Worm (Caenorhabditis elegans) whole organism, late embryonic: ENCODE results near the gene F32D8.5.
A peak's percentile ranks its signal among the peaks of the same experiment; 100 is the strongest.

Source experiments
- C08G9.2 ChIP-seq: sonication (generic microtip); optimal IDR thresholded peaks from 2 replicates; lab custom pipeline; 2016; ENCODE audit warnings: mild to moderate bottlenecking, missing genetic modification characterization, moderate library complexity, missing compliant biosample characterization
- C38D4.7 ChIP-seq: fragments of 200-800 bp; sonication (Bioruptor generic); optimal IDR thresholded peaks from 2 replicates; lab custom pipeline; 2018; ENCODE audit warnings: mild to moderate bottlenecking, missing genetic modification characterization, moderate library complexity, missing compliant biosample characterization
- F13H6.1 ChIP-seq: sonication (generic microtip); optimal IDR thresholded peaks from 2 replicates; lab custom pipeline; 2016; ENCODE audit warnings: missing genetic modification characterization, missing compliant biosample characterization
- K02D7.2 ChIP-seq: sonication (generic microtip); optimal IDR thresholded peaks from 2 replicates; lab custom pipeline; 2017; ENCODE audit warnings: mild to moderate bottlenecking, missing genetic modification characterization, missing compliant biosample characterization
- Y22D7AL.16 ChIP-seq: sonication (generic microtip); optimal IDR thresholded peaks from 2 replicates; lab custom pipeline; 2016; ENCODE audit warnings: missing genetic modification characterization, missing compliant biosample characterization
- ahr-1 ChIP-seq: sonication (generic microtip); optimal IDR thresholded peaks from 2 replicates; lab custom pipeline; 2016; ENCODE audit warnings: missing genetic modification characterization, missing compliant biosample characterization
- ceh-24 ChIP-seq: sonication (generic microtip); optimal IDR thresholded peaks from 2 replicates; lab custom pipeline; 2016; ENCODE audit warnings: mild to moderate bottlenecking, missing genetic modification characterization, missing compliant biosample characterization
- ceh-30 ChIP-seq: fragments of 150-350 bp; optimal IDR thresholded peaks from 2 replicates; lab custom pipeline; 2014; ENCODE audit warnings: missing biosample characterization, missing genetic modification characterization
- ceh-31 ChIP-seq: sonication (generic microtip); optimal IDR thresholded peaks from 2 replicates; lab custom pipeline; 2016; ENCODE audit warnings: missing genetic modification characterization, missing compliant biosample characterization
- ceh-34 ChIP-seq: sonication (generic microtip); optimal IDR thresholded peaks from 2 replicates; lab custom pipeline; 2016; ENCODE audit warnings: mild to moderate bottlenecking, missing genetic modification characterization, missing compliant biosample characterization
- ceh-45 ChIP-seq: fragments of 200-800 bp; sonication (Bioruptor generic); IDR thresholded peaks from 2 replicates; pipeline ENCODE4 v1.3.6; 2022; ENCODE audit warnings: missing genetic modification reagents, missing genetic modification characterization, missing compliant biosample characterization
- ceh-48 ChIP-seq: sonication (generic microtip); optimal IDR thresholded peaks from 2 replicates; lab custom pipeline; 2016; ENCODE audit warnings: missing genetic modification characterization, inconsistent platforms, missing compliant biosample characterization
- ceh-9 ChIP-seq: sonication (generic microtip); optimal IDR thresholded peaks from 2 replicates; lab custom pipeline; 2016; ENCODE audit warnings: mild to moderate bottlenecking, missing genetic modification characterization, inconsistent platforms, missing compliant biosample characterization
- che-1 ChIP-seq: sonication (generic microtip); optimal IDR thresholded peaks from 2 replicates; lab custom pipeline; 2016; ENCODE audit warnings: mild to moderate bottlenecking, missing genetic modification characterization, missing compliant biosample characterization
- dmd-4 ChIP-seq: sonication (generic microtip); optimal IDR thresholded peaks from 2 replicates; lab custom pipeline; 2016; ENCODE audit warnings: borderline replicate concordance, missing genetic modification characterization, missing compliant biosample characterization
- dve-1 ChIP-seq: sonication (generic microtip); optimal IDR thresholded peaks from 2 replicates; lab custom pipeline; 2017; ENCODE audit warnings: antibody characterized with exemption, mild to moderate bottlenecking, missing genetic modification characterization, missing compliant biosample characterization
- elt-2 ChIP-seq: sonication (generic microtip); optimal IDR thresholded peaks from 2 replicates; lab custom pipeline; 2016; ENCODE audit warnings: missing genetic modification reagents, missing genetic modification characterization, missing compliant biosample characterization
- fax-1 ChIP-seq: sonication (generic microtip); optimal IDR thresholded peaks from 2 replicates; lab custom pipeline; 2016; ENCODE audit warnings: missing genotype, missing genetic modification characterization, missing compliant biosample characterization
- fkh-10 ChIP-seq: fragments of 150-350 bp; optimal IDR thresholded peaks from 2 replicates; lab custom pipeline; 2014; ENCODE audit warnings: missing biosample characterization, missing genetic modification reagents, missing genetic modification characterization
- fkh-6 ChIP-seq: sonication (generic microtip); optimal IDR thresholded peaks from 2 replicates; lab custom pipeline; 2016; ENCODE audit warnings: missing genetic modification characterization, missing compliant biosample characterization
- gmeb-2 ChIP-seq: sonication (generic microtip); optimal IDR thresholded peaks from 2 replicates; lab custom pipeline; 2016; ENCODE audit warnings: missing genetic modification characterization, inconsistent platforms, missing compliant biosample characterization
- hlh-6 ChIP-seq: sonication (generic microtip); optimal IDR thresholded peaks from 2 replicates; lab custom pipeline; 2016; ENCODE audit warnings: missing genotype, missing genetic modification characterization, missing compliant biosample characterization
- hlh-8 ChIP-seq: sonication (generic microtip); optimal IDR thresholded peaks from 2 replicates; lab custom pipeline; 2016; ENCODE audit warnings: missing genotype, missing genetic modification characterization, missing compliant biosample characterization
- lim-6 ChIP-seq: sonication (generic microtip); optimal IDR thresholded peaks from 2 replicates; lab custom pipeline; 2016; ENCODE audit warnings: missing genetic modification characterization, missing compliant biosample characterization
- lin-11 ChIP-seq: fragments of 200-800 bp; sonication (Bioruptor generic); optimal IDR thresholded peaks from 2 replicates; lab custom pipeline; 2018; ENCODE audit warnings: mild to moderate bottlenecking, missing genetic modification characterization, missing compliant biosample characterization
- mec-3 ChIP-seq: sonication (generic microtip); optimal IDR thresholded peaks from 2 replicates; lab custom pipeline; 2016; ENCODE audit warnings: borderline replicate concordance, missing genetic modification characterization, missing compliant biosample characterization
- pag-3 ChIP-seq: sonication (generic microtip); optimal IDR thresholded peaks from 2 replicates; lab custom pipeline; 2016; ENCODE audit warnings: missing compliant biosample characterization, missing genetic modification characterization, borderline replicate concordance
- pat-9 ChIP-seq: fragments of 200-800 bp; sonication (Bioruptor generic); optimal IDR thresholded peaks from 2 replicates; lab custom pipeline; 2018; ENCODE audit warnings: mild to moderate bottlenecking, missing genetic modification characterization, moderate library complexity, missing compliant biosample characterization
- pax-1 ChIP-seq: fragments of 150-350 bp; optimal IDR thresholded peaks from 2 replicates; lab custom pipeline; 2014; ENCODE audit warnings: missing biosample characterization, missing genetic modification characterization
- pha-2 ChIP-seq: sonication (generic microtip); optimal IDR thresholded peaks from 2 replicates; lab custom pipeline; 2017; ENCODE audit warnings: mild to moderate bottlenecking, missing genetic modification characterization, missing compliant biosample characterization
- pha-4 ChIP-seq: fragments of 150-350 bp; optimal IDR thresholded peaks from 2 replicates; lab custom pipeline; 2018; ENCODE audit warnings: missing biosample characterization, missing genetic modification reagents, missing genetic modification characterization
- pqm-1 ChIP-seq: sonication (generic microtip); optimal IDR thresholded peaks from 2 replicates; lab custom pipeline; 2016; ENCODE audit warnings: missing genetic modification characterization, missing compliant biosample characterization
- pros-1 ChIP-seq: fragments of 150-350 bp; optimal IDR thresholded peaks from 2 replicates; lab custom pipeline; 2014; ENCODE audit warnings: missing biosample characterization, missing genetic modification reagents, missing genetic modification characterization
- rnt-1 ChIP-seq: sonication (generic microtip); optimal IDR thresholded peaks from 2 replicates; lab custom pipeline; 2016; ENCODE audit warnings: missing genetic modification characterization, missing compliant biosample characterization
- sdc-2 ChIP-seq: sonication (generic microtip); optimal IDR thresholded peaks from 2 replicates; lab custom pipeline; 2016; ENCODE audit warnings: missing genotype, missing genetic modification characterization, missing compliant biosample characterization
- sox-2 ChIP-seq: fragments of 200-800 bp; sonication (Bioruptor generic); IDR thresholded peaks from 2 replicates; pipeline ENCODE4 v1.3.6; 2022; ENCODE audit warnings: missing genetic modification reagents, missing genetic modification characterization, missing compliant biosample characterization
- syd-9 ChIP-seq: sonication (generic microtip); optimal IDR thresholded peaks from 2 replicates; lab custom pipeline; 2016; ENCODE audit warnings: mild to moderate bottlenecking, missing genetic modification characterization, moderate library complexity, missing compliant biosample characterization
- tbx-7 ChIP-seq: sonication (generic microtip); optimal IDR thresholded peaks from 2 replicates; lab custom pipeline; 2016; ENCODE audit warnings: missing genotype, missing genetic modification characterization, missing compliant biosample characterization
- unc-86 ChIP-seq: sonication (generic microtip); optimal IDR thresholded peaks from 2 replicates; lab custom pipeline; 2016; ENCODE audit warnings: missing genetic modification characterization, missing compliant biosample characterization
- zip-5 ChIP-seq: sonication (generic microtip); optimal IDR thresholded peaks from 2 replicates; lab custom pipeline; 2016; ENCODE audit warnings: missing genetic modification characterization, missing compliant biosample characterization
- ztf-16 ChIP-seq: sonication (generic microtip); optimal IDR thresholded peaks from 2 replicates; lab custom pipeline; 2017; ENCODE audit warnings: missing genetic modification characterization, missing compliant biosample characterization

The F32D8.5 gene

DNA sequence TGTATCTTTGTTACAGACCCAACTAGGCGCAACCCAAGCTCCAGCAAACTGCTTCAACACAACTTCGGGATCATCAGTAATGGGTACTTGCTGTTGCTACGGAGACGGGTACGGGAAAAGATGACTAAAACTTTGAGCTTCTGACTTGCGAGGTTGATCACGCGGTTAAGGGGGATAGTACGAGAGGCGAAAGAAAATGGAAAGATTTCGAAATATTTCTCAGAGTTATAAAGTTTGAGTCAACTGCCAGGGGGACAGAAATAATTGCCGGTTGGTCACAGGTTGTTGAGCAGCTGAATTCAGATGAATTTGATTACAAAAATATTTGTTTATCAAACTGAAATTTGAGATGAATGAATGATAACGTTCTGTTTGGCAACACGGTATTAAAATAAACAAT lies 31.1 kb downstream of the F32D8.5 start:
- TF ChIP-seq hlh-6 (no peak), K02D7.2 (no peak), che-1 (tag; lab: Kevin White, UChicago) (no peak), ceh-31 (tag; lab: Kevin White, UChicago) (no peak), elt-2 (tag; lab: Kevin White, UChicago) (no peak), ceh-34 (no peak), gmeb-2 (tag; lab: Kevin White, UChicago) (no peak), sox-2 (GFP tag; lab: Robert Waterston, UW) (no peak), ceh-24 (tag; lab: Kevin White, UChicago) (no peak), C38D4.7 (no peak), pax-1 (tag; lab: Kevin White, UChicago) (no peak), ztf-16 (tag; lab: Kevin White, UChicago) (no peak), ceh-48 (tag; lab: Kevin White, UChicago) (no peak), sdc-2 (tag; lab: Kevin White, UChicago) (no peak), dmd-4 (tag; lab: Kevin White, UChicago) (no peak), pqm-1 (tag; lab: Kevin White, UChicago) (no peak), pros-1 (no peak), fax-1 (tag; lab: Kevin White, UChicago) (no peak), C08G9.2 (tag; lab: Kevin White, UChicago) (no peak)

DNA sequence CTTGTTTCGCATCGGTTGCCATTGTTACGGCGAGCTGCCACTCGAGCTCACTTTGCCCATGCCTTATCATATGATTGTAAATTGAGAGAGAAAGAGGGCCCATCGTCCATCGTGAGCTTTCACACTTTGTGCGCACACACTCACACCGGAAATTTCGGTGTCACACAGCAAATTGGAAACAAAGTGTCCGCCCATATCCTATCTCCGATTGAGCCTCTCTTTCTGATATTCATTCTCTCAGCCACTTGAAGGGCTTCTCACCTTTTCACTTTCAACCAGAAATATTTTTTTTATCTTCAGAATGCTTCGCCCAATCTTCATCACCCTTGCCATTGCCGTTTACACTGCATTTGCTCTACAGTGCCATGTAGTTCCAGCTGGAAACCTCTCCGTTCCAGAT lies 34.9 kb downstream of the F32D8.5 start, which contains the start of gene F58B4.3:
Gene F58B4.3, plus strand, starts transcription at position 301 of the 400 bp plus-strand sequence.
- no peak for TF ChIP-seq ceh-30
- TF ChIP-seq pha-2 (tag; lab: Kevin White, UChicago) = no peak
- TF ChIP-seq dve-1 (tag; lab: Kevin White, UChicago) = no peak
- no peak for TF ChIP-seq pag-3 (tag; lab: Kevin White, UChicago)
- no peak for TF ChIP-seq ceh-9 (tag; lab: Kevin White, UChicago)
- no peak for TF ChIP-seq tbx-7 (tag; lab: Kevin White, UChicago)
- no peak for TF ChIP-seq syd-9 (tag; lab: Kevin White, UChicago)
- TF ChIP-seq lin-11 (tag; lab: Kevin White, UChicago) = no peak
- no peak for TF ChIP-seq rnt-1 (tag; lab: Kevin White, UChicago)

DNA sequence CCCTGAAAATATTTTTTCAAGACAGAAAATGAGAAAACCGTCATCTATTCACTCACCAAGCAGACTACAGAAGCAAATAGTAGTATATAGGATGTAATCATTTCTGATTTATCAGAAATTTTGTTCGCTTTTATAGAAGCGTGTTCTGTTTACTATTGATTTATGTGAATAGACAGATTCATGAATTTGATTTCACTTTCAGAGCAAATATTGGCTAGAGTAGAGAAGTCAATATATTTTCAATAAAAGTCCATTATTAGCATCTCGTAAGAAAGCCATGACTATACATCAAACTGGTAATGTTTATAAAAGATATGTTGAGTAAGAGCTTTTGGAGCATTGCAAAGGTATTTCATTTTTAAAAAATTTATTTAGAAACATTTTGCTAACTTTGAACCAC lies 36.6 kb downstream of the F32D8.5 start, which contains the start of gene scvp-1:
Gene scvp-1, minus strand, starts transcription at position 101 of the 400 bp plus-strand sequence.
- no peak for TF ChIP-seq dmd-4 (tag; lab: Kevin White, UChicago)

DNA sequence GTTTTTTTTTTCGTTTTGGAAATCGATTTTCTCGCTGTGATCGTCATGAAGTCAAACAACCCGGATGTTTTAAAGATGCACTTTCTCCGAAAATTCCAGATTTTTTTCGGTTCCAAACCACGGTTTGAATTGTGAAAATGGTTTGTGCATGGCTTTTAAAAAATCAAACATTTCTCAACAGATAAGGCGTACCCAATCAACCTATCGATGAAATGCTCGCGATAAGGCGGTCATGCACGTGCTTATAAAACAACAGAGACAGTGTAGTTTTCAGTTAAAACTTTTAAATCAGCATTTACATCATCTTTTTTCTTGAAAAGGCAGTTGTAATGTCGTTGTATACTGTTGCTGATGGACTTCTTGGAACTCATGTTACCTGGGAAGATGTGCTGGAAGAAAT lies 37.8 kb downstream of the F32D8.5 start, which contains the start of gene F58B4.5:
Gene F58B4.5, plus strand, starts transcription at position 283 of the 400 bp plus-strand sequence.
- TF ChIP-seq elt-2 (tag; lab: Kevin White, UChicago) = peak; percentile 63
- no peak for TF ChIP-seq pat-9 (tag; lab: Kevin White, UChicago)
- no peak for TF ChIP-seq Y22D7AL.16 (tag; lab: Kevin White, UChicago)

DNA sequence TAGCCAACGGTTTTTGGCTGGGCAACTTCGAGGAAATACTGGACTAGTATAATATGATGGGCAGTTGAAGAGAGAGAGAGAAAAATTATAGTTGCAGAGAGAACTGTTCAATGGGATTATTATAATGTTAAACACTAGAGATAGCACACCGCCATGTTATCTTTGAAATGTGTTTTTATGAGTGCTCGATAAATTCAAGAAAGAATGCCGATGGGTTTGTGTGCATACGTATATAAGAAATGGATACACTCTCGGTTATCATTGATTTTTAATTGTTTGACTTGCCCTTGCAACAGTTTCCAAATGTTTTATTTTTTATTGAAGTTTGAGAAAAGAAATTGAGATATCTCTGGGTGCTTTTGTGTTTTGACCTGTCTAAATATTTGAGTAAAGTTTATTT lies 42.1 kb downstream of the F32D8.5 start, which contains the start of gene F17C11.12:
Gene F17C11.12, minus strand, starts transcription at position 240 of the 400 bp plus-strand sequence.
- TF ChIP-seq unc-86 (tag; lab: Kevin White, UChicago) (no peak), elt-2 (tag; lab: Kevin White, UChicago) (peak; percentile 44)
- TF ChIP-seq, all 69 proteins: peak for 1

DNA sequence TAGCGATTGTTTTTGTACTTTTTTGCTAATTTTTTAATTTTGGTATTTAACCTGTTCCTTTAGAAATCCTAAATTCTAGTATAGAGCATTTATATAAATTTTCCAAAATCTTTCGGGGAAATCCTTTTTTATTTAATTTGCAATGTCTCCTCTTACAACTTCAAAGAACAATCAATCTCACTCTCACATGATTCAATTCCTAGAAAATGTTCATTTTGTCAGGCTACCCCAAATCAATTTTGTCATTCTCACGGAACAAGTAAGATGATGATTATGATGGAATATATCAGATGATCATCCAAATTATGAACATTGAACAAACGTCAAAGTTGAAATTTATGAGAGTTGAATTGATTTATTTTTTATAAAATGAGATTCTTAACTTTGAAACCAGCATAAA lies 42.7 kb downstream of the F32D8.5 start:
- TF ChIP-seq zip-5 (no peak), pqm-1 (tag; lab: Kevin White, UChicago) (no peak), lim-6 (tag; lab: Kevin White, UChicago) (no peak), pros-1 (no peak), hlh-8 (no peak), dve-1 (tag; lab: Kevin White, UChicago) (no peak), F13H6.1 (tag; lab: Kevin White, UChicago) (no peak), fkh-10 (GFP tag; lab: Kevin White, UChicago) (no peak), hlh-6 (no peak), fkh-6 (no peak), ahr-1 (tag; lab: Kevin White, UChicago) (no peak), dmd-4 (tag; lab: Kevin White, UChicago) (no peak), pha-4 (tag; lab: Kevin White, UChicago) (no peak), C38D4.7 (no peak), ceh-45 (GFP tag; lab: Robert Waterston, UW) (no peak), mec-3 (no peak), che-1 (tag; lab: Kevin White, UChicago) (no peak)
